Worm (Caenorhabditis elegans): ENCODE results near the gene C12D12.3.

DNA sequence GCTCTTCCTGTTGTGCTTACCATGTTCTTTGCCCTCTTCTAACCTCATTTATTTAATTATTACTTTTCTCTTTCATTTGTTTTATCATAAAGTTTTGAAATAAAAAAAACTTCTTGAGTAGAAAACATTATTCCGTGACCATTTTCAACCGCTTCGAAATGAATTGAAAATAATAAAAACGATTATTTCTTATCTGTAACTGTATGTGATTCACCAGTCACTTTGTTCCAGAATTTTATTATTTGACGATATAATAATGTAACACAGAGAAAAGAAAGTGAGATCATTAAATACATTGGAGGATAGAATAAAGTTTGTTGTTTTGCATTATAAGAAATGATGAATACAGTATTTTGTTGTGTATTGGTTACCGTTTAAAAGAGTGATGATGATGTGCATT is 16.0 kb downstream of the C12D12.3 start:
- TF ChIP-seq him-1 (tag; optimal IDR thresholded peaks at IDR 0.05) (no peak), dao-5 (tag; optimal IDR thresholded peaks at IDR 0.05) (no peak)
